Fruit fly (Drosophila melanogaster): ENCODE results near the gene Proc-R.
A peak's percentile ranks its signal among the peaks of the same experiment; 100 is the strongest.

Gene Proc-R

DNA sequence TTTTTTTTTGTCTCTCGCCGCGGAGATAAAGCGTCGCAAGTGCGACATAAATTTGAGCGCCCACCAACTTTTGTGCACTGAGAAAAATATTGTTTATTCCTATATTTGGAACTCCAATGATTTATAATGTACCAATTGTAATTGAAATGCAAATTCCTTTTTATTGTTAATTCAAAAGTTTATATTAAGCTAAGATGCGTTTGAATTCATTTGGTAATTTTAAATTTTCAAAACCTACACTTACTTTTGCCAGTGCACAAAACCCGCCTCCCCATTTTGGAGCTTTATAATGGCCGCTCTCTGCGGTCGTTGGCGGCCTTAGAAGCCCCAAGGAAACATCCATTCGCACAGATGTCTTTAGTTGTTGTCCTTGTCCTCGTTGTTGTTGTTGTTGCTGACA lies 54.6 kb downstream of the Proc-R start (continued):
- TF ChIP-seq TFAM (GFP tag; optimal IDR thresholded peaks at IDR 0.05), result no peak
- TF ChIP-seq CG3281 (GFP tag; optimal IDR thresholded peaks at IDR 0.05), result peak; percentile 9
- peak; percentile 41 for TF ChIP-seq CG13424 (tag; optimal IDR thresholded peaks at IDR 0.05)
- peak; percentile 24; the same call in 1 of the 2 replicates for TF ChIP-seq CG32532 (GFP tag; IDR thresholded peaks at IDR 0.05)
- TF ChIP-seq Ets65A (GFP tag), result peak; percentile 77
- TF ChIP-seq CoRest (tag; optimal IDR thresholded peaks at IDR 0.05), result peak; percentile 39
- peak; percentile 28 for TF ChIP-seq CG12391 (tag; optimal IDR thresholded peaks at IDR 0.05)
- peak; percentile 4 for TF ChIP-seq Hand (GFP tag; optimal IDR thresholded peaks at IDR 0.05)
- TF ChIP-seq CG11093 (GFP tag; IDR thresholded peaks at IDR 0.05), result 0 out of 3 replicates have a peak, but pooled peaks have one; percentile 25
- TF ChIP-seq CG7839 (tag; optimal IDR thresholded peaks at IDR 0.05), result peak; percentile 32
- TF ChIP-seq Atf6 (GFP tag; IDR thresholded peaks at IDR 0.05), result peak; percentile 28; the same call in 1 of the 2 replicates
- peak; percentile 60 for TF ChIP-seq CG2678 (tag; optimal IDR thresholded peaks at IDR 0.05)
- no peak for TF ChIP-seq Dref (GFP tag; IDR thresholded peaks at IDR 0.05)
- TF ChIP-seq gt (GFP tag; IDR thresholded peaks at IDR 0.05), result no peak
- TF ChIP-seq Med (GFP tag), result peak; percentile 83
- TF ChIP-seq CG31441 (GFP tag; IDR thresholded peaks at IDR 0.05), result peak; percentile 45
- TF ChIP-seq CG30403 (GFP tag; optimal IDR thresholded peaks at IDR 0.05), result peak; percentile 43
- peak; percentile 35 for TF ChIP-seq CG10147 (GFP tag; optimal IDR thresholded peaks at IDR 0.05)
- TF ChIP-seq dysf (GFP tag; IDR thresholded peaks at IDR 0.05), result 0 out of 3 replicates have a peak, but pooled peaks have one; percentile 23
- TF ChIP-seq cwo (GFP tag; optimal IDR thresholded peaks at IDR 0.05), result peak; percentile 11
- peak; percentile 26 for TF ChIP-seq Blimp-1 (GFP tag; optimal IDR thresholded peaks at IDR 0.05)
- TF ChIP-seq unpg (GFP tag; optimal IDR thresholded peaks at IDR 0.05), result peak; percentile 45
- TF ChIP-seq scrt (GFP tag; optimal IDR thresholded peaks at IDR 0.05), result peak; percentile 21
- peak; percentile 5 for TF ChIP-seq pum (GFP tag; optimal IDR thresholded peaks at IDR 0.05)
- peak; percentile 5 for TF ChIP-seq CG6854 (GFP tag; optimal IDR thresholded peaks at IDR 0.05)
- no peak for TF ChIP-seq CG5953 (GFP tag; IDR thresholded peaks at IDR 0.05)
- TF ChIP-seq Hsf (GFP tag; optimal IDR thresholded peaks at IDR 0.05), result peak; percentile 6
- peak; percentile 52 for TF ChIP-seq Hmr (GFP tag; optimal IDR thresholded peaks at IDR 0.05)
- peak; percentile 54 for TF ChIP-seq Fer1 (GFP tag; optimal IDR thresholded peaks at IDR 0.05)
- TF ChIP-seq ttk (GFP tag; IDR thresholded peaks at IDR 0.05), result peak; percentile 28; the same call in 1 of the 2 replicates
- peak; percentile 45; the same call in 1 of the 2 replicates for TF ChIP-seq vvl (GFP tag; IDR thresholded peaks at IDR 0.05)
- TF ChIP-seq bcd (GFP tag; optimal IDR thresholded peaks at IDR 0.05), result peak; percentile 12
- TF ChIP-seq sob (GFP tag; IDR thresholded peaks at IDR 0.05), result peak; percentile 28; the same call in 1 of the 2 replicates
- peak; percentile 40 for TF ChIP-seq lilli (GFP tag; optimal IDR thresholded peaks at IDR 0.05)
- TF ChIP-seq ranshi (GFP tag; IDR thresholded peaks at IDR 0.05), result peak; percentile 37; the same call in 1 of the 2 replicates
- TF ChIP-seq CG11504 (tag; optimal IDR thresholded peaks at IDR 0.05), result peak; percentile 67
- TF ChIP-seq pros (GFP tag; optimal IDR thresholded peaks at IDR 0.05), result no peak
- TF ChIP-seq PHDP (tag; optimal IDR thresholded peaks at IDR 0.05), result peak; percentile 45
- TF ChIP-seq Sox102F (GFP tag; optimal IDR thresholded peaks at IDR 0.05), result peak; percentile 54
- no peak for TF ChIP-seq CkIIα-i1 (GFP tag; IDR thresholded peaks at IDR 0.05)
- peak; percentile 69 for TF ChIP-seq lab (GFP tag; optimal IDR thresholded peaks at IDR 0.05)
- peak; percentile 30 for TF ChIP-seq nmo (GFP tag; optimal IDR thresholded peaks at IDR 0.05)
- TF ChIP-seq CG14441 (GFP tag; IDR thresholded peaks at IDR 0.05), result peak; percentile 8; the same call in 1 of the 2 replicates
- TF ChIP-seq grau (tag; optimal IDR thresholded peaks at IDR 0.05), result peak; percentile 43
- no peak for TF ChIP-seq lbe (GFP tag; optimal IDR thresholded peaks at IDR 0.05)
- TF ChIP-seq caup (GFP tag; optimal IDR thresholded peaks at IDR 0.05; ENCODE audit: severe bottlenecking), result peak; percentile 20
- no peak for TF ChIP-seq Six4 (GFP tag; optimal IDR thresholded peaks at IDR 0.05)
- peak; percentile 22; the same call in 1 of the 3 replicates for TF ChIP-seq Mrtf (GFP tag; IDR thresholded peaks at IDR 0.05)
- peak; percentile 44 for TF ChIP-seq CG15269 (tag; optimal IDR thresholded peaks at IDR 0.05)
- TF ChIP-seq CG9932 (GFP tag; IDR thresholded peaks at IDR 0.05), result 0 out of 2 replicates have a peak, but pooled peaks have one; percentile 25

All from whole organism, embryonic.